Fruit fly (Drosophila melanogaster): ENCODE data around the gene CG13251.

CG13251 gene

dm6 chr3L:20612836-20613235, 24.2 kb upstream of the CG13251 start:
- peak; percentile 57 for TF ChIP-seq CG3032 (tag; optimal IDR thresholded peaks at IDR 0.05)
- peak; percentile 62 for TF ChIP-seq Hr4 (GFP tag; optimal IDR thresholded peaks at IDR 0.05)
- TF ChIP-seq achi (GFP tag; optimal IDR thresholded peaks at IDR 0.05): peak; percentile 59
- peak; percentile 54 for TF ChIP-seq Ets96B (tag; optimal IDR thresholded peaks at IDR 0.05)
- peak; percentile 58 for TF ChIP-seq svp (GFP tag)
- peak; percentile 26 for TF ChIP-seq CG8632 (GFP tag; optimal IDR thresholded peaks at IDR 0.05)
- TF ChIP-seq CG8119 (GFP tag; IDR thresholded peaks at IDR 0.05): peak; percentile 75
- no peak for TF ChIP-seq Eip93F (GFP tag; optimal IDR thresholded peaks at IDR 0.05)
- peak in 1 of 2 experiments; percentile 41 for TF ChIP-seq salr (GFP tag; optimal IDR thresholded peaks at IDR 0.05)
- peak; percentile 15 for TF ChIP-seq Smox (GFP tag; optimal IDR thresholded peaks at IDR 0.05)
- TF ChIP-seq net (GFP tag; optimal IDR thresholded peaks at IDR 0.05): peak; percentile 28
- peak; percentile 58 for TF ChIP-seq pdm3 (GFP tag; optimal IDR thresholded peaks at IDR 0.05)
- TF ChIP-seq fkh (GFP tag; optimal IDR thresholded peaks at IDR 0.05): no peak
- peak in 1 of 2 experiments; percentile 40 for TF ChIP-seq ss (GFP tag; optimal IDR thresholded peaks at IDR 0.05)
- TF ChIP-seq cyc (GFP tag; optimal IDR thresholded peaks at IDR 0.05): no peak
- peak; percentile 17 for TF ChIP-seq CG34406 (GFP tag; optimal IDR thresholded peaks at IDR 0.05)
- TF ChIP-seq CG6854 (GFP tag; optimal IDR thresholded peaks at IDR 0.05): no peak
- peak; percentile 1 for TF ChIP-seq Sox15 (GFP tag; optimal IDR thresholded peaks at IDR 0.05)
- TF ChIP-seq OdsH (GFP tag; optimal IDR thresholded peaks at IDR 0.05): peak; percentile 58
- peak; percentile 53 for TF ChIP-seq Gug (GFP tag; IDR thresholded peaks at IDR 0.05)
- TF ChIP-seq CG9139 (GFP tag; optimal IDR thresholded peaks at IDR 0.05): no peak
- TF ChIP-seq vri (GFP tag; optimal IDR thresholded peaks at IDR 0.05): peak; percentile 16
- TF ChIP-seq CG10669 (GFP tag; optimal IDR thresholded peaks at IDR 0.05): peak; percentile 31
- peak; percentile 52 for TF ChIP-seq dsx (GFP tag; optimal IDR thresholded peaks at IDR 0.05; ENCODE audit: poor library complexity, severe bottlenecking)
- peak; percentile 28 for TF ChIP-seq CG6792 (GFP tag; optimal IDR thresholded peaks at IDR 0.05)
- TF ChIP-seq Blimp-1 (GFP tag; optimal IDR thresholded peaks at IDR 0.05): no peak
- TF ChIP-seq CG4318 (GFP tag; optimal IDR thresholded peaks at IDR 0.05): peak; percentile 44
- TF ChIP-seq Met (GFP tag; optimal IDR thresholded peaks at IDR 0.05): peak; percentile 17
- peak; percentile 18 for TF ChIP-seq Hr39 (GFP tag; optimal IDR thresholded peaks at IDR 0.05)
- TF ChIP-seq CG3919 (GFP tag; optimal IDR thresholded peaks at IDR 0.05): peak; percentile 58
- peak; percentile 38 for TF ChIP-seq esn (GFP tag; optimal IDR thresholded peaks at IDR 0.05)
- TF ChIP-seq spab (GFP tag; optimal IDR thresholded peaks at IDR 0.05): peak; percentile 20
- TF ChIP-seq acj6 (GFP tag; optimal IDR thresholded peaks at IDR 0.05): peak; percentile 53
- TF ChIP-seq CG6163 (GFP tag; IDR thresholded peaks at IDR 0.05): peak; percentile 72; the same call in 2 of the 3 replicates
- TF ChIP-seq Lpt (GFP tag; optimal IDR thresholded peaks at IDR 0.05): peak; percentile 61
- peak; percentile 53 for TF ChIP-seq CG10631 (GFP tag; optimal IDR thresholded peaks at IDR 0.05)
- TF ChIP-seq topi (GFP tag; optimal IDR thresholded peaks at IDR 0.05): peak; percentile 11
- TF ChIP-seq Hr38 (GFP tag; optimal IDR thresholded peaks at IDR 0.05): no peak
- TF ChIP-seq Eip78C (GFP tag): peak; percentile 90
- peak; percentile 81 for TF ChIP-seq CG15336 (GFP tag; IDR thresholded peaks at IDR 0.05)
- TF ChIP-seq fd85E (GFP tag; optimal IDR thresholded peaks at IDR 0.05): no peak
- TF ChIP-seq CG11294 (GFP tag; IDR thresholded peaks at IDR 0.05): 0 out of 2 replicates have a peak, but pooled peaks have one; percentile 21
- peak; percentile 33 for TF ChIP-seq Sox102F (GFP tag; optimal IDR thresholded peaks at IDR 0.05)
- peak; percentile 28 for TF ChIP-seq CG7368 (GFP tag; optimal IDR thresholded peaks at IDR 0.05)
- peak; percentile 33 for TF ChIP-seq CG16779 (tag; optimal IDR thresholded peaks at IDR 0.05)
- TF ChIP-seq CG11902 (GFP tag; optimal IDR thresholded peaks at IDR 0.05): no peak
- TF ChIP-seq Sox14 (GFP tag; optimal IDR thresholded peaks at IDR 0.05): peak; percentile 15
- TF ChIP-seq Ets21C (GFP tag; optimal IDR thresholded peaks at IDR 0.05): no peak
- peak; percentile 44 for TF ChIP-seq fd59A (GFP tag; optimal IDR thresholded peaks at IDR 0.05)
- TF ChIP-seq CG6808 (GFP tag; optimal IDR thresholded peaks at IDR 0.05): peak; percentile 57
- peak; percentile 7 for TF ChIP-seq CG1621 (tag; optimal IDR thresholded peaks at IDR 0.05)
- TF ChIP-seq CG11762 (GFP tag; optimal IDR thresholded peaks at IDR 0.05; ENCODE audit: insufficient read depth): no peak
